Fruit fly (Drosophila melanogaster) whole organism, pupa: ENCODE measurements around the gene CG17105.

Source experiments
- CG10348 ChIP-seq: fragments of 200-800 bp; sonication (Bioruptor generic); IDR thresholded peaks from 2 replicates; pipeline ENCODE4 v1.3.6; 2022; ENCODE audit warnings: missing biosample characterization, missing genetic modification characterization
- CG12605 ChIP-seq: fragments of 200-800 bp; sonication (Bioruptor generic); IDR thresholded peaks from 2 replicates; pipeline ENCODE4 v1.3.6; 2022; ENCODE audit warnings: missing biosample characterization, missing genetic modification characterization
- CG13204 ChIP-seq: fragments of 200-800 bp; sonication (Bioruptor generic); optimal IDR thresholded peaks from 2 replicates; lab custom pipeline; 2018; ENCODE audit warnings: missing biosample characterization, mild to moderate bottlenecking, missing genetic modification characterization, moderate library complexity
- CG14655 ChIP-seq: fragments of 200-800 bp; sonication (Bioruptor generic); optimal IDR thresholded peaks from 3 replicates; lab custom pipeline; 2017; ENCODE audit warnings: mild to moderate bottlenecking, missing biosample characterization, missing genetic modification reagents, missing genetic modification characterization
- CG15710 ChIP-seq: fragments of 200-800 bp; sonication (Bioruptor generic); optimal IDR thresholded peaks from 2 replicates; lab custom pipeline; 2018; ENCODE audit warnings: missing biosample characterization, mild to moderate bottlenecking, missing genetic modification characterization, moderate library complexity
- CG17806 ChIP-seq: fragments of 200-800 bp; sonication (Bioruptor generic); optimal IDR thresholded peaks from 2 replicates; lab custom pipeline; 2018; ENCODE audit warnings: missing biosample characterization, mild to moderate bottlenecking, missing genetic modification characterization, moderate library complexity
- CG32121 ChIP-seq: fragments of 200-800 bp; sonication (Bioruptor generic); IDR thresholded peaks from 2 replicates; pipeline ENCODE4 v1.3.6; 2022; ENCODE audit warnings: missing biosample characterization, missing genetic modification characterization
- CG34367 ChIP-seq: fragments of 200-800 bp; sonication (Bioruptor generic); optimal IDR thresholded peaks from 2 replicates; lab custom pipeline; 2018; ENCODE audit warnings: missing biosample characterization, mild to moderate bottlenecking, missing genetic modification characterization
- CG4496 ChIP-seq: fragments of 200-800 bp; sonication (Bioruptor generic); IDR thresholded peaks from 3 replicates; pipeline ENCODE4 v1.3.6; 2022; ENCODE audit warnings: missing biosample characterization, missing genetic modification characterization
- CG8159 ChIP-seq: fragments of 200-800 bp; sonication (Bioruptor generic); optimal IDR thresholded peaks from 3 replicates; lab custom pipeline; 2018; ENCODE audit warnings: missing biosample characterization, mild to moderate bottlenecking, missing genetic modification characterization, moderate library complexity
- CG8301 ChIP-seq: fragments of 200-800 bp; sonication (Bioruptor generic); optimal IDR thresholded peaks from 2 replicates; lab custom pipeline; 2018; ENCODE audit warnings: missing biosample characterization, mild to moderate bottlenecking, missing genetic modification characterization
- CG9948 ChIP-seq: fragments of 200-800 bp; sonication (Bioruptor generic); optimal IDR thresholded peaks from 2 replicates; lab custom pipeline; 2018; ENCODE audit warnings: missing biosample characterization, mild to moderate bottlenecking, missing genetic modification characterization, moderate library complexity
- D1 ChIP-seq: fragments of 200-800 bp; sonication (Bioruptor generic); optimal IDR thresholded peaks from 2 replicates; lab custom pipeline; 2018; ENCODE audit warnings: missing biosample characterization, mild to moderate bottlenecking, missing genetic modification characterization, moderate library complexity
- EcR ChIP-seq: fragments of 200-800 bp; sonication (Bioruptor generic); optimal IDR thresholded peaks from 3 replicates; lab custom pipeline; 2019; ENCODE audit warnings: missing biosample characterization, missing genetic modification characterization, mild to moderate bottlenecking, moderate library complexity, missing genetic modification reagents
- Ets98B ChIP-seq: fragments of 200-800 bp; sonication (Bioruptor generic); IDR thresholded peaks from 2 replicates; pipeline ENCODE4 v1.3.6; 2022; ENCODE audit warnings: missing biosample characterization, missing genetic modification characterization
- Pif1A ChIP-seq: fragments of 200-800 bp; sonication (Bioruptor generic); optimal IDR thresholded peaks from 3 replicates; lab custom pipeline; 2016; ENCODE audit warnings: missing biosample characterization, missing genetic modification characterization
- Pif1B ChIP-seq: fragments of 200-800 bp; sonication (Bioruptor generic); optimal IDR thresholded peaks from 3 replicates; lab custom pipeline; 2016; ENCODE audit warnings: missing biosample characterization, missing genetic modification characterization
- Snoo ChIP-seq: fragments of 200-800 bp; sonication (Bioruptor generic); optimal IDR thresholded peaks from 3 replicates; lab custom pipeline; 2017; ENCODE audit warnings: missing biosample characterization, mild to moderate bottlenecking, missing genetic modification characterization, inconsistent platforms
- fd96Ca ChIP-seq: fragments of 200-800 bp; sonication (Bioruptor generic); IDR thresholded peaks from 3 replicates; pipeline ENCODE4 v1.3.6; 2022; ENCODE audit warnings: missing biosample characterization, missing genetic modification characterization
- gl ChIP-seq: fragments of 200-800 bp; sonication (Bioruptor generic); optimal IDR thresholded peaks from 2 replicates; lab custom pipeline; 2018; ENCODE audit warnings: missing biosample characterization, mild to moderate bottlenecking, missing genetic modification characterization
- rn ChIP-seq: fragments of 200-800 bp; sonication (Bioruptor generic); IDR thresholded peaks from 2 replicates; pipeline ENCODE4 v1.3.6; 2022; ENCODE audit warnings: missing biosample characterization, missing genetic modification characterization

Gene CG17105

DNA sequence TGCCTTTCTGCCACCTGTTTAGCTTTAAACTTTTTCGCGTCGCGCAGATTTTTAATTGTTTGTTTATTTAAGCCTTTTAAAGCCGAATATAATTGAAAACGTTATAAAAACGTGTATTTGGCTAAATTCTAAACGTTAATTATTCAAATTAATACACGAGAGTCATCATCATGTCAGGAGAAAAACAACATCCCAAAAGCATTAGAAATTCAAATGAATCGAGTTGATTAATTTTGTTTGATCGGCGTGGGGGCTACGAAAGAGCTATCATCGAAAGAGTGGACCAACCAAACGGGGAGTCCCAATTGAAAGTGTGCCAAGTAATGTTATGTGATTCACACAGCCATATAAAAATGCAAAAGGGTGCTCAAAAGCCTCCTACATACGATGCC lies 7.0 kb downstream of the CG17105 start:
- TF ChIP-seq CG10348 (no peak), CG8159 (tag; lab: Kevin White, UChicago) (no peak), fd96Ca (GFP tag; lab: Robert Waterston, UW) (no peak), CG34367 (tag; lab: Kevin White, UChicago) (no peak), CG9948 (tag; lab: Kevin White, UChicago) (no peak), D1 (tag; lab: Kevin White, UChicago) (no peak), CG32121 (GFP tag; lab: Robert Waterston, UW) (no peak)

DNA sequence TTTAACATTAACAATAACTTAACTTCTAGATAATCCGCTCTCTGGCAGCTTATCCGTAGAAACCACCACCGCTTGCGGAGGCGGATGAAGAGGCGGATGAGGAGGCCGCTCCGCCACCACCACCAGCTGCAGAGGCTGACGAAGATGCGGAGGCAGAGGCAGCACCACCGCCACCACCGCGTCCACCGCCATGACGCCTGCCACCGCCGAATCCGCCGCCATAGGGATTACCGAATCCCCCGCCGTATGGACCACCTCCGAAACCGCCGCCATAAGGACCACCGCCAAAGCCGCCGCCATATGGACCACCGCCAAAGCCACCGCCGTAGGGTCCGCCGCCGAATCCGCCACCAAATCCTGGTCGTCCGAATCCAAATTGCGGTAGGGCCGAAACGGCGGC lies 7.9 kb downstream of the CG17105 start:
- no peak for TF ChIP-seq CG12605
- TF ChIP-seq Snoo, result no peak
- TF ChIP-seq EcR, result no peak
- TF ChIP-seq CG4496 (GFP tag; lab: Robert Waterston, UW), result no peak
- no peak for TF ChIP-seq Pif1B (GFP tag; lab: Kevin White, UChicago)
- TF ChIP-seq CG34367 (tag; lab: Kevin White, UChicago), result no peak

DNA sequence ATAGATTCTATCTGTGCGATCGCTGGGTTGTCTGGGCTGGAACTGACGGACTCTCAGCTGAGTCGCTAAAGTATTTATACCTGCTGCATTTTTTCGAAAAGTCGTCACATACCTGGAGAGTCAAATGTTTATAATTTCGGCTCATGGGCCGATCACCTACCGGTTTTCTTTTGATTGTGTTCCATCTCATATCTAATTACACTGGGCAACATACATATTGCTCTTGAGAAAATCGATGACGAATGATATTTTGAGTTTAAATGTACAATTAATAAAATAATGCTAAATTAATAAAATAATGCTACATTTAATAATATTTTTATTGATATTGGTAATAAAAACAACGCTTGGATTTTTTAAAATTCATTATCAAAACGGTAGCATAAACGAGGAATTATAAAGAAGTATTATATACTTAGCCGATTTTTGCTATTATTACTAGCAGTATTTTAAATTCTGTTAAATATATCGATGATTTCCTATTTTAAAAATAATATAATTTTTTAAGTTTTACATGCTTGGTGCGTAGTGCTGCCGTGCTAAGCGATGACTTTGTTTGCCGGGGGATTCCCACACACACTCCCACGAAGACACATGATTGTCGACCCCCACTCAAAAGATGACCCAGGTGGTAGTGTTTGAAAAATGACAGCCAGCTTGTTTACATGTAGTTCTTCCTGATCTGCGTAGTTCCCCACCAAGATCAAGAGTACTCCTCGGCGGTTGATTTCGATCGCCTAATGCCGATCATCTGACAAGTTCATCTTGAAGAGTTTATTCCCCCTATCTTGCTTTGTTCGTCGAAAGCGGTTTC lies 8.6 kb downstream of the CG17105 start, which contains the start of gene CG7294:
Gene CG7294 (minus strand): TSS at position 51 of the 814 bp plus-strand sequence.
- no peak for TF ChIP-seq CG34367 (tag; lab: Kevin White, UChicago)
- TF ChIP-seq EcR, result no peak
- TF ChIP-seq Snoo, result no peak
- no peak for TF ChIP-seq CG8159 (tag; lab: Kevin White, UChicago)
- TF ChIP-seq CG32121 (GFP tag; lab: Robert Waterston, UW), result no peak
- no peak for TF ChIP-seq CG14655 (GFP tag; lab: Kevin White, UChicago)
- no peak for TF ChIP-seq gl
- no peak for TF ChIP-seq CG13204 (GFP tag; lab: Kevin White, UChicago)

DNA sequence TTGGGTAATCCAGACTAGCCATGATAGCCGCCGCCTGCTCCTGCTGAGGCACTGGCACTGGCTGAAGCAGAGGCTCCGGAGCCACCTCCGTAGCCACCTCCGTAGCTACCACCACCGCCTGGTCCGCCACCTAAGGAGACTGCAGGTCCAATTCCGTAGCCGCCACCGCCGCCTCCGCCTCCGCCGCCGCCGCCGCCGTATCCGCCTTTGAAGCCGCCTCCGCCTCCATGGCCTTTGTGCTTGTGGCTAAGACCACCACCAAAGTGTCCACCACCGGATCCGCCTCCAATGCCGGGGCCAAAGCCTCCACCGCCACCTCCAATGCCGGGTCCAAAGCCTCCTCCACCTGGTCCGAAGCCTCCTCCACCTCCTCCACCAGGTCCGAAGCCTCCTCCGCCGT lies 12.2 kb downstream of the CG17105 start:
- TF ChIP-seq CG9948 (tag; lab: Kevin White, UChicago), result no peak
- TF ChIP-seq CG4496 (GFP tag; lab: Robert Waterston, UW), result no peak
- TF ChIP-seq Pif1A (GFP tag; lab: Kevin White, UChicago), result no peak
- no peak for TF ChIP-seq CG32121 (GFP tag; lab: Robert Waterston, UW)
- no peak for TF ChIP-seq rn (GFP tag; lab: Robert Waterston, UW)
- no peak for TF ChIP-seq fd96Ca (GFP tag; lab: Robert Waterston, UW)
- no peak for TF ChIP-seq gl
- TF ChIP-seq CG8301, result no peak
- TF ChIP-seq CG17806 (tag; lab: Kevin White, UChicago), result no peak

DNA sequence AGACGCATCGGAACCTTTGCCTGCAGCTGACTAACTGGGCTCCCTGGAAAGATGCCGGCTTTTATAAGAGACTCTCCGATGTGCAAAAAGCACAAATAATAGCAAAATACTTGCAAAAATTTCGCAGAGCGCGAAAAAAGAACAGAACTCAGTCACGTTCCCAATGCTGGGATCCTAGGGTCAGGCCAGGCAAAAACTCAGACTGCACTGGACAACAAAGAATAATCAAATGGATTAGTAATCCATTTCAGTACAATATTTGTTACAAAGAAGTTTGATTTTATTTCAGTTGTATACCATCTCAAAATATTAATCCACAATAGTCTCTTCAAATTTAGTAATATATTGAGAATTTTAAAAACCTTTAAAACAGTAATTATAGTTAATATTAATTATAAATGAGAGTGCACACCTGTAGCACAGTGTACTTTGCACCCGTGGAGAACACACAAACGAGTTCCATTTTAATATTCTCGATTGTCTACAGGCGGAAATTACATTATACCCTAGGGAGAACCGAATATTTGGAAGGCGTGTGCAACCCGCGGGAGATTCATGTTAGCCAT lies 13.3 kb downstream of the CG17105 start, which contains the start of gene CG17108:
Gene CG17108 (minus strand): TSS at position 51 of the 566 bp plus-strand sequence.
- TF ChIP-seq CG8159 (tag; lab: Kevin White, UChicago), result peak; percentile 55
- no peak for TF ChIP-seq D1 (tag; lab: Kevin White, UChicago)
- TF ChIP-seq CG9948 (tag; lab: Kevin White, UChicago), result peak; percentile 32
- no peak for TF ChIP-seq gl
- TF ChIP-seq CG15710, result peak; percentile 36
- TF ChIP-seq Pif1B (GFP tag; lab: Kevin White, UChicago), result no peak
- peak; percentile 6 for TF ChIP-seq CG14655 (GFP tag; lab: Kevin White, UChicago)
- TF ChIP-seq rn (GFP tag; lab: Robert Waterston, UW), result no peak
- TF ChIP-seq, all 21 proteins: peak for 4

DNA sequence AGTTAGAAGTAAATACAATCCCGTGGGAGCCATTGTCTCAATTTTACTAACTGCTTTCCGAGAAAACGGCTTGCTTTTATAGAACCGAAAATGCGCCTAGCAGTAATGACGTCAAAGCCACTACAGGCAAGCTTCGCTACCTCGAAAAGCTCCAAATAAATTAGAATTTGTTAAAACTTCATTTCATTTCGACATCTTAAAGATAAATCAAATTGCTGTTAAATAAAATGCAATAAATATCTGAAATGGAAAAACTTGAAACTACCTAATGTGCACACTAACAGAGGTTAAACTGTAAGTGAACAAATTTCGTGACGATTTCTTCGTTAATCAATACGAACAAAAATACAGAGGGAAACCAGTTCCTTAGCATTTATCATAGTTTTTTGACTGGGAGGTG lies 17.2 kb downstream of the CG17105 start, which contains the start of gene CG7300:
Gene CG7300 (minus strand): TSS at position 52 of the 400 bp plus-strand sequence.
- TF ChIP-seq CG8301, result no peak
- no peak for TF ChIP-seq CG12605
- TF ChIP-seq CG14655 (GFP tag; lab: Kevin White, UChicago), result no peak
- TF ChIP-seq CG9948 (tag; lab: Kevin White, UChicago), result no peak
- no peak for TF ChIP-seq Pif1A (GFP tag; lab: Kevin White, UChicago)
- TF ChIP-seq CG32121 (GFP tag; lab: Robert Waterston, UW), result no peak
- TF ChIP-seq CG10348, result no peak
- no peak for TF ChIP-seq Pif1B (GFP tag; lab: Kevin White, UChicago)
- no peak for TF ChIP-seq rn (GFP tag; lab: Robert Waterston, UW)

DNA sequence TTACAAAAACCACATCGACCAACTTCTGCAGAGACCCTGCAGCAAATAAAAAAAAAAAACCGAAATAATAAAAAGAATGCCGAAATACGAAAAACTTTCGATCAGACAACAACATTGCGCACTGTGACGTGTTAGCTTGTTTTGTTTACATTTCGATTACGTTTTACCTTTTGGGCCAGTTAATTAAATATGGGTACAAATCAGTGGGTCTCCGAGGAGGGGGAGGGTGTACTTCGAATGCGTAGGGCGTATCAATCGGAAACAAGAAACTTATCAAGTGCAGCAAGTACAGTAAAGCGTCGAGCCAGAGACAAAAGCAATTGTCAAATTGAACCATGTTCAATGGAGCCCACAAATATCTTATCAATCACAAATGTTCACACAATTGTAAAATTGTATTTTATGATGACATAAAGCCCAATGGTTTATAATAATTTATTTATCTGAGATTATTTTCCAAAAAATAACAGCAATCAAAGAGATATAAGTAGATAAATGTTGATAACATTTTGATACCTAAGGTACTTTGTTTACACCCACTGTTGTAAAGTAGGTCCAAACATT lies 20.8 kb downstream of the CG17105 start, which contains the start of gene Lip1:
Gene Lip1 (minus strand): TSS at position 46 of the 564 bp plus-strand sequence.
- no peak for TF ChIP-seq CG10348
- no peak for TF ChIP-seq CG12605
- no peak for TF ChIP-seq Ets98B (GFP tag; lab: Robert Waterston, UW)
- no peak for TF ChIP-seq CG13204 (GFP tag; lab: Kevin White, UChicago)
- no peak for TF ChIP-seq rn (GFP tag; lab: Robert Waterston, UW)
- no peak for TF ChIP-seq CG15710
- TF ChIP-seq Pif1A (GFP tag; lab: Kevin White, UChicago), result no peak
- no peak for TF ChIP-seq CG17806 (tag; lab: Kevin White, UChicago)
- no peak for TF ChIP-seq CG14655 (GFP tag; lab: Kevin White, UChicago)
- TF ChIP-seq CG9948 (tag; lab: Kevin White, UChicago), result no peak
- no peak for TF ChIP-seq fd96Ca (GFP tag; lab: Robert Waterston, UW)
- no peak for TF ChIP-seq Pif1B (GFP tag; lab: Kevin White, UChicago)
- no peak for TF ChIP-seq Snoo
- no peak for TF ChIP-seq EcR
- TF ChIP-seq CG4496 (GFP tag; lab: Robert Waterston, UW), result no peak
- TF ChIP-seq gl, result no peak
